Worm (Caenorhabditis elegans) whole organism, late embryonic: ENCODE data around the gene F15A4.10.

Experiments used
- C38D4.7 ChIP-seq: fragments of 200-800 bp; sonication (Bioruptor generic); optimal IDR thresholded peaks from 2 replicates; lab custom pipeline; 2018; ENCODE audit warnings: mild to moderate bottlenecking, missing genetic modification characterization, moderate library complexity, missing compliant biosample characterization
- F13H6.1 ChIP-seq: sonication (generic microtip); optimal IDR thresholded peaks from 2 replicates; lab custom pipeline; 2016; ENCODE audit warnings: missing genetic modification characterization, missing compliant biosample characterization
- K09A11.1 ChIP-seq: sonication (generic microtip); optimal IDR thresholded peaks from 2 replicates; lab custom pipeline; 2017; ENCODE audit warnings: antibody characterized with exemption, mild to moderate bottlenecking, missing genetic modification characterization, missing compliant biosample characterization; ENCODE audit not compliant: insufficient read depth
- T23F11.4 ChIP-seq: fragments of 200-800 bp; sonication (Bioruptor generic); optimal IDR thresholded peaks from 2 replicates; lab custom pipeline; 2018; ENCODE audit warnings: mild to moderate bottlenecking, missing genetic modification characterization, missing compliant biosample characterization
- Y22D7AL.16 ChIP-seq: sonication (generic microtip); optimal IDR thresholded peaks from 2 replicates; lab custom pipeline; 2016; ENCODE audit warnings: missing genetic modification characterization, missing compliant biosample characterization
- ama-1 ChIP-seq: fragments of 150-350 bp; optimal IDR thresholded peaks from 2 replicates; lab custom pipeline; 2014
- ceh-14 ChIP-seq: sonication (generic microtip); optimal IDR thresholded peaks from 2 replicates; lab custom pipeline; 2016; ENCODE audit warnings: missing genotype, missing genetic modification characterization, missing compliant biosample characterization
- ceh-18 ChIP-seq: sonication (generic microtip); optimal IDR thresholded peaks from 2 replicates; lab custom pipeline; 2016; ENCODE audit warnings: missing genetic modification characterization, missing compliant biosample characterization
- ceh-19 ChIP-seq: fragments of 200-800 bp; sonication (Bioruptor generic); optimal IDR thresholded peaks from 2 replicates; lab custom pipeline; 2018; ENCODE audit warnings: mild to moderate bottlenecking, missing genetic modification characterization, missing compliant biosample characterization
- ceh-22 ChIP-seq: sonication (generic microtip); optimal IDR thresholded peaks from 2 replicates; lab custom pipeline; 2017; ENCODE audit warnings: missing biosample characterization, missing genetic modification characterization
- ceh-24 ChIP-seq: sonication (generic microtip); optimal IDR thresholded peaks from 2 replicates; lab custom pipeline; 2016; ENCODE audit warnings: mild to moderate bottlenecking, missing genetic modification characterization, missing compliant biosample characterization
- ceh-34 ChIP-seq: sonication (generic microtip); optimal IDR thresholded peaks from 2 replicates; lab custom pipeline; 2016; ENCODE audit warnings: mild to moderate bottlenecking, missing genetic modification characterization, missing compliant biosample characterization
- ceh-6 ChIP-seq: fragments of 200-800 bp; sonication (Bioruptor generic); optimal IDR thresholded peaks from 2 replicates; lab custom pipeline; 2018; ENCODE audit warnings: mild to moderate bottlenecking, missing genetic modification characterization, missing compliant biosample characterization
- ceh-9 ChIP-seq: sonication (generic microtip); optimal IDR thresholded peaks from 2 replicates; lab custom pipeline; 2016; ENCODE audit warnings: mild to moderate bottlenecking, missing genetic modification characterization, inconsistent platforms, missing compliant biosample characterization
- che-1 ChIP-seq: sonication (generic microtip); optimal IDR thresholded peaks from 2 replicates; lab custom pipeline; 2016; ENCODE audit warnings: mild to moderate bottlenecking, missing genetic modification characterization, missing compliant biosample characterization
- dmd-4 ChIP-seq: sonication (generic microtip); optimal IDR thresholded peaks from 2 replicates; lab custom pipeline; 2016; ENCODE audit warnings: borderline replicate concordance, missing genetic modification characterization, missing compliant biosample characterization
- elt-4 ChIP-seq: sonication (generic microtip); optimal IDR thresholded peaks from 2 replicates; lab custom pipeline; 2016; ENCODE audit warnings: missing genetic modification characterization, missing compliant biosample characterization
- ets-4 ChIP-seq: sonication (generic microtip); optimal IDR thresholded peaks from 2 replicates; lab custom pipeline; 2016; ENCODE audit warnings: missing genetic modification characterization, missing compliant biosample characterization
- eyg-1 ChIP-seq: sonication (generic microtip); optimal IDR thresholded peaks from 2 replicates; lab custom pipeline; 2016; ENCODE audit warnings: missing genotype, missing genetic modification characterization, missing compliant biosample characterization
- fkh-10 ChIP-seq: fragments of 150-350 bp; optimal IDR thresholded peaks from 2 replicates; lab custom pipeline; 2014; ENCODE audit warnings: missing biosample characterization, missing genetic modification reagents, missing genetic modification characterization
- gmeb-2 ChIP-seq: sonication (generic microtip); optimal IDR thresholded peaks from 2 replicates; lab custom pipeline; 2016; ENCODE audit warnings: missing genetic modification characterization, inconsistent platforms, missing compliant biosample characterization
- hlh-13 ChIP-seq: fragments of 200-800 bp; sonication (Bioruptor generic); optimal IDR thresholded peaks from 2 replicates; lab custom pipeline; 2018; ENCODE audit warnings: mild to moderate bottlenecking, missing genetic modification characterization, missing compliant biosample characterization
- hlh-30 ChIP-seq: sonication (generic microtip); optimal IDR thresholded peaks from 2 replicates; lab custom pipeline; 2017; ENCODE audit warnings: antibody characterized with exemption, missing genetic modification characterization, missing compliant biosample characterization; ENCODE audit not compliant: insufficient read depth
- madf-2 ChIP-seq: sonication (generic microtip); optimal IDR thresholded peaks from 2 replicates; lab custom pipeline; 2017; ENCODE audit warnings: missing genetic modification characterization, missing compliant biosample characterization
- nfya-1 ChIP-seq: sonication (generic microtip); optimal IDR thresholded peaks from 2 replicates; lab custom pipeline; 2017; ENCODE audit warnings: missing genetic modification characterization, mild to moderate bottlenecking, missing compliant biosample characterization, antibody characterized with exemption, moderate library complexity
- nhr-232 ChIP-seq: sonication (generic microtip); optimal IDR thresholded peaks from 2 replicates; lab custom pipeline; 2016; ENCODE audit warnings: missing genetic modification characterization, missing compliant biosample characterization
- npax-4 ChIP-seq: sonication (generic microtip); optimal IDR thresholded peaks from 2 replicates; lab custom pipeline; 2016; ENCODE audit warnings: missing genetic modification characterization, missing compliant biosample characterization
- odd-2 ChIP-seq: sonication (generic microtip); optimal IDR thresholded peaks from 2 replicates; lab custom pipeline; 2017; ENCODE audit warnings: antibody characterized with exemption, mild to moderate bottlenecking, missing genetic modification characterization, missing compliant biosample characterization
- pag-3 ChIP-seq: sonication (generic microtip); optimal IDR thresholded peaks from 2 replicates; lab custom pipeline; 2016; ENCODE audit warnings: missing compliant biosample characterization, missing genetic modification characterization, borderline replicate concordance
- pat-9 ChIP-seq: fragments of 200-800 bp; sonication (Bioruptor generic); optimal IDR thresholded peaks from 2 replicates; lab custom pipeline; 2018; ENCODE audit warnings: mild to moderate bottlenecking, missing genetic modification characterization, moderate library complexity, missing compliant biosample characterization
- pha-2 ChIP-seq: sonication (generic microtip); optimal IDR thresholded peaks from 2 replicates; lab custom pipeline; 2017; ENCODE audit warnings: mild to moderate bottlenecking, missing genetic modification characterization, missing compliant biosample characterization
- pqm-1 ChIP-seq: sonication (generic microtip); optimal IDR thresholded peaks from 2 replicates; lab custom pipeline; 2016; ENCODE audit warnings: missing genetic modification characterization, missing compliant biosample characterization
- pros-1 ChIP-seq: fragments of 150-350 bp; optimal IDR thresholded peaks from 2 replicates; lab custom pipeline; 2014; ENCODE audit warnings: missing biosample characterization, missing genetic modification reagents, missing genetic modification characterization
- sox-4 ChIP-seq: sonication (generic microtip); optimal IDR thresholded peaks from 2 replicates; lab custom pipeline; 2017; ENCODE audit warnings: mild to moderate bottlenecking, missing genetic modification characterization, inconsistent platforms, missing compliant biosample characterization
- syd-9 ChIP-seq: sonication (generic microtip); optimal IDR thresholded peaks from 2 replicates; lab custom pipeline; 2016; ENCODE audit warnings: mild to moderate bottlenecking, missing genetic modification characterization, moderate library complexity, missing compliant biosample characterization
- ttx-3 ChIP-seq: sonication (generic microtip); optimal IDR thresholded peaks from 2 replicates; lab custom pipeline; 2016; ENCODE audit warnings: missing genetic modification reagents, missing genetic modification characterization, missing compliant biosample characterization
- unc-3 ChIP-seq, 2 experiments: fragments of 200-800 bp in 1 of 2; sonication (Bioruptor generic) in 1 of 2; sonication (generic microtip) in 1 of 2; conservative IDR thresholded peaks in 1 of 2; optimal IDR thresholded peaks in 1 of 2; 2 replicates each; pipeline versions ENCODE4 v1.3.6 to Lab custom; 2016 to 2022; ENCODE audit warnings: missing compliant biosample characterization in 2 of 2, missing genetic modification characterization in 2 of 2, missing genetic modification reagents in 1 of 2
- unc-42 ChIP-seq: sonication (generic microtip); optimal IDR thresholded peaks from 2 replicates; lab custom pipeline; 2016; ENCODE audit warnings: missing genotype, missing genetic modification characterization, missing compliant biosample characterization
- zip-5 ChIP-seq: sonication (generic microtip); optimal IDR thresholded peaks from 2 replicates; lab custom pipeline; 2016; ENCODE audit warnings: missing genetic modification characterization, missing compliant biosample characterization

The F15A4.10 gene

DNA sequence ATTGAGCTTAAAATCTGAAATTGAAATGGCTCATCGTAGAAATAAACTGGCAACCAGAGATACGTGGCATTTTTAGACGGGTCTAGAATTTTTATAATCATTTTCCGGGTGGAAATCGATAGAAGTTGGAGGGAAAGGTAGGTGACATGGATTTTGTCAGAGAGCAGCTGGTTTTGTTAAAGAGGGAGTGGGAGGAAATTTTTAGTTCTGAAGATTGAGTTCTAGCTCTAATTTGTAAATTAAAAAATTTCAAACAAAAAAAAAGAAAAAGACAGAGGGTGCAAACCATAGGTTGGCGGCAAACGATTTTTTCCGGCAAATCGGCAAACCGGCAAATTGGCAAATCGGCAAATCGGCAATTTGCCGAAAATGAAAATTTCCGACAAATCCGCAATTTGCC, 28.3 kb downstream of the F15A4.10 start, which contains the start of gene sre-32:
Gene sre-32 (minus strand): TSS at position 101 of the 400 bp plus-strand sequence.
- no peak for TF ChIP-seq ttx-3 (tag; lab: Kevin White, UChicago)
- TF ChIP-seq T23F11.4 (GFP tag; lab: Kevin White, UChicago) = no peak
- no peak for TF ChIP-seq dmd-4
- no peak for TF ChIP-seq odd-2 (tag; lab: Kevin White, UChicago)
- TF ChIP-seq C38D4.7 (GFP tag; lab: Kevin White, UChicago) = no peak
- no peak for TF ChIP-seq zip-5 (tag; lab: Kevin White, UChicago)
- no peak for TF ChIP-seq ceh-34
- TF ChIP-seq pros-1 (tag; lab: Kevin White, UChicago) = no peak
- no peak for TF ChIP-seq Y22D7AL.16
- no peak for TF ChIP-seq unc-42 (tag; lab: Kevin White, UChicago)
- TF ChIP-seq npax-4 = no peak
- TF ChIP-seq ama-1 (lab: Kevin White, UChicago) = no peak
- TF ChIP-seq che-1 = no peak
- no peak for TF ChIP-seq sox-4
- TF ChIP-seq nfya-1 (tag; lab: Kevin White, UChicago) = no peak
- no peak for TF ChIP-seq hlh-13 (GFP tag; lab: Kevin White, UChicago)
- TF ChIP-seq gmeb-2 (tag; lab: Kevin White, UChicago) = no peak

DNA sequence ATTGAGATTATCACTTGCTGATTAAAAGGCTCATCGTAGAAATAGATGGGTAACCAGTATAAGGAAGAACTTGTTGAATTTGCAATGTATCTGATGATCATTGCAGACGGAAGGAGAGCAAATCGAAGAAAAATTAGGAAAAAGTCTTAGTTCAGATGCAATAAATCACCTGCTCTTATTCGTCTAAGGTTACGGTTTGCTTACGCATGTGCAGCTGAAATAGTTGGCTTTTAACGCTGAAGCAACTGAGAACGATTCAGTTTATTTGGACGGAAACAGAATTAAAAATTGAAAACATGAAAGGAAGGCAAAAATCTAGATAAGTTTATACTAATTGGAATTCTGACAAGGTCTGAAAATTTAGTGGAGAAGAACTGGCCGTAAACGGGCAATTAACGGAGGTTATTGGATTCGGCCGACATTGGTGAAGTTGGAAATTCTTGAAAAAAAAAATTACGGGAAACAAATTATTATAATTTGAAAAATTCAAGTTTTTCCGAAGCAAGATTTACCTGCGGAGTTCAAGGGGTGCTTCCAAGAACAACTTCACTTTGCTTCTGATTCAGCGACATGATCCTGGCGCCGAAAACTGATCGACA, 32.1 kb downstream of the F15A4.10 start, which contains the start of the genes sre-35 and sre-33:
Gene sre-35 (minus strand): TSS at position 101 of the 599 bp plus-strand sequence.
Gene sre-33 (plus strand): TSS at position 549 of the 599 bp plus-strand sequence.
- TF ChIP-seq nhr-232 (tag; lab: Kevin White, UChicago) (no peak), syd-9 (no peak), ama-1 (lab: Kevin White, UChicago) (no peak), nfya-1 (tag; lab: Kevin White, UChicago) (no peak), unc-3 (GFP tag; conservative IDR thresholded peaks at IDR 0.05; lab: Robert Waterston, UW) (no peak), unc-3 (tag; optimal IDR thresholded peaks at IDR 0.05; lab: Kevin White, UChicago) (no peak), zip-5 (tag; lab: Kevin White, UChicago) (no peak), fkh-10 (GFP tag; lab: Kevin White, UChicago) (no peak), F13H6.1 (tag; lab: Kevin White, UChicago) (no peak), pha-2 (tag; lab: Kevin White, UChicago) (no peak), hlh-30 (tag; lab: Kevin White, UChicago) (no peak), ets-4 (tag; lab: Kevin White, UChicago) (no peak), madf-2 (tag; lab: Kevin White, UChicago) (no peak), ceh-19 (GFP tag; lab: Kevin White, UChicago) (no peak), ceh-6 (GFP tag; lab: Kevin White, UChicago) (no peak), ceh-18 (tag; lab: Kevin White, UChicago) (no peak), K09A11.1 (tag; lab: Kevin White, UChicago) (no peak), ceh-24 (tag; lab: Kevin White, UChicago) (no peak)
- TF ChIP-seq, all 69 proteins: peak for 0

DNA sequence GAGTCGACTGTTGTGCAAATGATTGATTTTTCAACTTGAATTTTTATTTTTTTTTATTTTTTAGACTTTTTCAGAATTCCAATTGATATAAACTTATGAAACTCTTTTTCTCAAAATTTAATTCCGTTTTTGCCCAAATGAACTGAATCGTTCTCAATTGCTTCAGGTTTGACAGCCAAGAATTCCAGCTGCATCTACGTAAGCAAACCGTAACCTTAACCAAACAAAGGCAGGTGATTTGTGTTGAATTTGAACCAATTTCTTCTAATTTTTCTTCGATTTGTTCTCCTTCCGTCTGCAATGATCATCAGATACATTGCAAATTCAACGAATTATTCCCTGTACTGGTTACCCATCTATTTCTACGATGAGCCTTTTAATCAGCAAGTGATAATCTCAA, 35.1 kb downstream of the F15A4.10 start, which contains the start of gene sre-34:
Gene sre-34 (plus strand): TSS at position 301 of the 400 bp plus-strand sequence.
- TF ChIP-seq ceh-14 (no peak), fkh-10 (GFP tag; lab: Kevin White, UChicago) (no peak), T23F11.4 (GFP tag; lab: Kevin White, UChicago) (no peak), pat-9 (no peak), eyg-1 (tag; lab: Kevin White, UChicago) (no peak), gmeb-2 (tag; lab: Kevin White, UChicago) (no peak), sox-4 (no peak), pag-3 (no peak), unc-3 (GFP tag; conservative IDR thresholded peaks at IDR 0.05; lab: Robert Waterston, UW) (no peak), unc-3 (tag; optimal IDR thresholded peaks at IDR 0.05; lab: Kevin White, UChicago) (no peak), ceh-19 (GFP tag; lab: Kevin White, UChicago) (no peak), ceh-9 (tag; lab: Kevin White, UChicago) (no peak), C38D4.7 (GFP tag; lab: Kevin White, UChicago) (no peak), pros-1 (tag; lab: Kevin White, UChicago) (no peak), ama-1 (lab: Kevin White, UChicago) (no peak), nfya-1 (tag; lab: Kevin White, UChicago) (no peak), ceh-22 (no peak), elt-4 (tag; lab: Kevin White, UChicago) (no peak), odd-2 (tag; lab: Kevin White, UChicago) (no peak), pqm-1 (tag; lab: Kevin White, UChicago) (no peak), ceh-18 (tag; lab: Kevin White, UChicago) (no peak)
